Fruit fly (Drosophila melanogaster) S2 (cell line): ENCODE measurements around the gene CG8001.

Experiments used
- CG8478 ChIP-seq: fragments of >200 bp; optimal IDR thresholded peaks from 2 replicates; lab custom pipeline; 2018
- CTCF ChIP-seq, 2 experiments: fragments of >200 bp; optimal IDR thresholded peaks; 2 replicates each; lab custom pipeline; 2018

- TF ChIP-seq CG8478 (lab: Kevin White, UChicago) (no peak), CTCF (optimal IDR thresholded peaks at IDR 0.05; lab: Kevin White, UChicago) (no peak)
Measured at dm6 chr3L:1755458-1755984, 438 bp upstream of the CG8001 start, which contains the start of gene Cht2.
